Worm (Caenorhabditis elegans) whole organism, early embryonic: ENCODE measurements around the gene F35B3.7.

Experiments used
- B0310.2 ChIP-seq: sonication (generic microtip); optimal IDR thresholded peaks from 2 replicates; lab custom pipeline; 2016; ENCODE audit warnings: mild to moderate bottlenecking, missing genetic modification characterization, missing compliant biosample characterization
- F13C5.2 ChIP-seq: sonication (generic microtip); optimal IDR thresholded peaks from 2 replicates; lab custom pipeline; 2017; ENCODE audit warnings: mild to moderate bottlenecking, missing genetic modification characterization, inconsistent platforms, missing compliant biosample characterization
- aly-1 ChIP-seq: sonication (generic microtip); optimal IDR thresholded peaks from 2 replicates; lab custom pipeline; 2016; ENCODE audit warnings: missing genetic modification characterization, missing compliant biosample characterization
- ama-1 ChIP-seq: fragments of 150-350 bp; optimal IDR thresholded peaks from 2 replicates; lab custom pipeline; 2014
- ceh-13 ChIP-seq: fragments of 200-800 bp; sonication (Bioruptor generic); optimal IDR thresholded peaks from 2 replicates; lab custom pipeline; 2018; ENCODE audit warnings: mild to moderate bottlenecking, missing genetic modification characterization, missing compliant biosample characterization
- ceh-36 ChIP-seq: sonication (generic microtip); optimal IDR thresholded peaks from 2 replicates; lab custom pipeline; 2016; ENCODE audit warnings: missing genetic modification characterization, inconsistent platforms, missing compliant biosample characterization
- ets-7 ChIP-seq: sonication (generic microtip); optimal IDR thresholded peaks from 2 replicates; lab custom pipeline; 2016; ENCODE audit warnings: missing genotype, missing genetic modification characterization, missing compliant biosample characterization
- flt-1 ChIP-seq: fragments of 200-800 bp; sonication (Bioruptor generic); IDR thresholded peaks from 2 replicates; pipeline ENCODE4 v1.3.6; 2022; ENCODE audit warnings: missing genetic modification characterization, missing compliant biosample characterization
- hmbx-1 ChIP-seq: sonication (generic microtip); optimal IDR thresholded peaks from 2 replicates; lab custom pipeline; 2016; ENCODE audit warnings: mild to moderate bottlenecking, missing genetic modification characterization, missing compliant biosample characterization
- hmg-4 ChIP-seq: fragments of 200-800 bp; sonication (Bioruptor generic); optimal IDR thresholded peaks from 2 replicates; lab custom pipeline; 2018; ENCODE audit warnings: mild to moderate bottlenecking, missing genetic modification characterization, missing compliant biosample characterization
- hnd-1 ChIP-seq: sonication (generic microtip); optimal IDR thresholded peaks from 2 replicates; lab custom pipeline; 2016; ENCODE audit warnings: missing genetic modification characterization, missing compliant biosample characterization
- pes-1 ChIP-seq: fragments of 200-800 bp; sonication (Bioruptor generic); IDR thresholded peaks from 2 replicates; pipeline ENCODE4 v1.3.6; 2022; ENCODE audit warnings: missing genetic modification reagents, missing genetic modification characterization, missing compliant biosample characterization
- scrt-1 ChIP-seq: fragments of 200-800 bp; sonication (Bioruptor generic); IDR thresholded peaks from 2 replicates; pipeline ENCODE4 v1.3.6; 2022; ENCODE audit warnings: missing genetic modification characterization, missing compliant biosample characterization
- sea-1 ChIP-seq: fragments of 200-800 bp; sonication (Bioruptor generic); conservative IDR thresholded peaks from 2 replicates; pipeline ENCODE4 v1.3.6; 2022; ENCODE audit warnings: missing genetic modification characterization, missing compliant biosample characterization
- tbx-11 ChIP-seq: fragments of 200-800 bp; sonication (Bioruptor generic); IDR thresholded peaks from 2 replicates; pipeline ENCODE4 v1.3.6; 2022; ENCODE audit warnings: missing genetic modification characterization, missing compliant biosample characterization
- tbx-37 ChIP-seq: fragments of 200-800 bp; sonication (Bioruptor generic); conservative IDR thresholded peaks from 2 replicates; pipeline ENCODE4 v1.3.6; 2022; ENCODE audit warnings: missing genetic modification reagents, missing genetic modification characterization, missing compliant biosample characterization
- tra-4 ChIP-seq: sonication (generic microtip); optimal IDR thresholded peaks from 2 replicates; lab custom pipeline; 2017; ENCODE audit warnings: missing genetic modification characterization, missing compliant biosample characterization

The F35B3.7 gene

ce11 chrX:17042946-17043345, at the start of gene F35B3.7:
Gene F35B3.7, minus strand, starts transcription at chrX:17043078.
- TF ChIP-seq ama-1 (lab: Kevin White, UChicago) (no peak), tbx-11 (GFP tag; lab: Robert Waterston, UW) (no peak), scrt-1 (no peak), B0310.2 (tag; lab: Kevin White, UChicago) (no peak), tbx-37 (GFP tag; lab: Robert Waterston, UW) (no peak), hnd-1 (tag; lab: Kevin White, UChicago) (no peak)

ce11 chrX:17092416-17092815, 49.5 kb upstream of the F35B3.7 start, which contains the start of gene sod-3:
Gene sod-3, plus strand, starts transcription at chrX:17092753.
- TF ChIP-seq sea-1 (GFP tag; lab: Robert Waterston, UW) (no peak), ama-1 (lab: Kevin White, UChicago) (no peak), hmg-4 (no peak), ceh-13 (GFP tag; lab: Kevin White, UChicago) (no peak)

ce11 chrX:17080635-17081376, 37.9 kb upstream of the F35B3.7 start, which contains the start of the genes irld-23 and C08A9.10:
Gene irld-23, minus strand, starts transcription at chrX:17080685.
Gene C08A9.10, plus strand, starts transcription at chrX:17081179.
- TF ChIP-seq ceh-13 (GFP tag; lab: Kevin White, UChicago) (no peak), tbx-37 (GFP tag; lab: Robert Waterston, UW) (no peak), F13C5.2 (tag; lab: Kevin White, UChicago) (no peak), ets-7 (no peak), pes-1 (GFP tag; lab: Robert Waterston, UW) (no peak), scrt-1 (no peak), tra-4 (tag; lab: Kevin White, UChicago) (no peak), ama-1 (lab: Kevin White, UChicago) (no peak), aly-1 (tag; lab: Kevin White, UChicago) (no peak), flt-1 (GFP tag; lab: Robert Waterston, UW) (no peak), hnd-1 (tag; lab: Kevin White, UChicago) (no peak), B0310.2 (tag; lab: Kevin White, UChicago) (no peak), hmbx-1 (tag; lab: Kevin White, UChicago) (no peak), ceh-36 (no peak), hmg-4 (no peak), sea-1 (GFP tag; lab: Robert Waterston, UW) (no peak)

ce11 chrX:17072088-17072487, 29.2 kb upstream of the F35B3.7 start, which contains the start of gene C30G4.4:
Gene C30G4.4, minus strand, starts transcription at chrX:17072188.
- no peak for TF ChIP-seq B0310.2 (tag; lab: Kevin White, UChicago)
- no peak for TF ChIP-seq flt-1 (GFP tag; lab: Robert Waterston, UW)
- TF ChIP-seq ceh-13 (GFP tag; lab: Kevin White, UChicago), result no peak
- no peak for TF ChIP-seq tbx-11 (GFP tag; lab: Robert Waterston, UW)
- no peak for TF ChIP-seq hnd-1 (tag; lab: Kevin White, UChicago)
- no peak for TF ChIP-seq scrt-1
- TF ChIP-seq pes-1 (GFP tag; lab: Robert Waterston, UW), result no peak
- no peak for TF ChIP-seq F13C5.2 (tag; lab: Kevin White, UChicago)
- no peak for TF ChIP-seq ama-1 (lab: Kevin White, UChicago)
- TF ChIP-seq ets-7, result no peak
- no peak for TF ChIP-seq hmbx-1 (tag; lab: Kevin White, UChicago)
- no peak for TF ChIP-seq hmg-4

ce11 chrX:17070495-17070894, 27.6 kb upstream of the F35B3.7 start:
- TF ChIP-seq ceh-13 (GFP tag; lab: Kevin White, UChicago), result no peak
- no peak for TF ChIP-seq scrt-1
- no peak for TF ChIP-seq pes-1 (GFP tag; lab: Robert Waterston, UW)
- no peak for TF ChIP-seq sea-1 (GFP tag; lab: Robert Waterston, UW)
- TF ChIP-seq tra-4 (tag; lab: Kevin White, UChicago), result no peak
- TF ChIP-seq ama-1 (lab: Kevin White, UChicago), result no peak
- no peak for TF ChIP-seq aly-1 (tag; lab: Kevin White, UChicago)
- no peak for TF ChIP-seq flt-1 (GFP tag; lab: Robert Waterston, UW)
- no peak for TF ChIP-seq tbx-11 (GFP tag; lab: Robert Waterston, UW)

- no peak for TF ChIP-seq aly-1 (tag; lab: Kevin White, UChicago)
- TF ChIP-seq ets-7, result no peak
- TF ChIP-seq flt-1 (GFP tag; lab: Robert Waterston, UW), result no peak
- no peak for TF ChIP-seq sea-1 (GFP tag; lab: Robert Waterston, UW)
- no peak for TF ChIP-seq hmbx-1 (tag; lab: Kevin White, UChicago)
- no peak for TF ChIP-seq hmg-4
- no peak for TF ChIP-seq hnd-1 (tag; lab: Kevin White, UChicago)
- no peak for TF ChIP-seq ceh-13 (GFP tag; lab: Kevin White, UChicago)
- no peak for TF ChIP-seq B0310.2 (tag; lab: Kevin White, UChicago)
- TF ChIP-seq tra-4 (tag; lab: Kevin White, UChicago), result no peak
- no peak for TF ChIP-seq scrt-1
- no peak for TF ChIP-seq ceh-36
- no peak for TF ChIP-seq ama-1 (lab: Kevin White, UChicago)
- no peak for TF ChIP-seq F13C5.2 (tag; lab: Kevin White, UChicago)
- no peak for TF ChIP-seq tbx-37 (GFP tag; lab: Robert Waterston, UW)
- TF ChIP-seq tbx-11 (GFP tag; lab: Robert Waterston, UW), result no peak
- TF ChIP-seq pes-1 (GFP tag; lab: Robert Waterston, UW), result no peak
Observed at ce11 chrX:17066937-17067336, 24.1 kb upstream of the F35B3.7 start.

- TF ChIP-seq flt-1 (GFP tag; lab: Robert Waterston, UW), result no peak
- no peak for TF ChIP-seq sea-1 (GFP tag; lab: Robert Waterston, UW)
- TF ChIP-seq aly-1 (tag; lab: Kevin White, UChicago), result no peak
- no peak for TF ChIP-seq F13C5.2 (tag; lab: Kevin White, UChicago)
- no peak for TF ChIP-seq ets-7
- TF ChIP-seq tbx-11 (GFP tag; lab: Robert Waterston, UW), result no peak
- TF ChIP-seq pes-1 (GFP tag; lab: Robert Waterston, UW), result no peak
- no peak for TF ChIP-seq ceh-13 (GFP tag; lab: Kevin White, UChicago)
- TF ChIP-seq B0310.2 (tag; lab: Kevin White, UChicago), result no peak
- TF ChIP-seq ceh-36, result no peak
- TF ChIP-seq hmbx-1 (tag; lab: Kevin White, UChicago), result no peak
- no peak for TF ChIP-seq ama-1 (lab: Kevin White, UChicago)
- no peak for TF ChIP-seq hmg-4
- TF ChIP-seq hnd-1 (tag; lab: Kevin White, UChicago), result no peak
- TF ChIP-seq scrt-1, result no peak
- TF ChIP-seq tra-4 (tag; lab: Kevin White, UChicago), result no peak
- no peak for TF ChIP-seq tbx-37 (GFP tag; lab: Robert Waterston, UW)
Observed at ce11 chrX:17064820-17065219, 21.9 kb upstream of the F35B3.7 start.
